Fruit fly (Drosophila melanogaster) whole organism: ENCODE results near the gene CG6418.

Experiments used
- CG8478 ChIP-seq: fragments of >200 bp; optimal IDR thresholded peaks from 2 replicates; lab custom pipeline; 2018; ENCODE audit warnings: inconsistent platforms
- Dll ChIP-seq: fragments of >200 bp; optimal IDR thresholded peaks from 2 replicates; lab custom pipeline; 2017
- EcR ChIP-seq, 2 experiments: fragments of >200 bp; optimal IDR thresholded peaks; 2 replicates each; lab custom pipeline; 2017; ENCODE audit warnings: missing biosample characterization in 2 of 2, missing genetic modification characterization in 2 of 2, missing genetic modification reagents in 2 of 2
- pan ChIP-seq: fragments of >200 bp; optimal IDR thresholded peaks from 2 replicates; lab custom pipeline; 2017
- psq ChIP-seq: fragments of >200 bp; optimal IDR thresholded peaks from 2 replicates; lab custom pipeline; 2017
- usp ChIP-seq: fragments of >200 bp; optimal IDR thresholded peaks from 2 replicates; lab custom pipeline; 2017; ENCODE audit warnings: missing biosample characterization, missing genetic modification characterization, mixed read lengths

The CG6418 gene

DNA sequence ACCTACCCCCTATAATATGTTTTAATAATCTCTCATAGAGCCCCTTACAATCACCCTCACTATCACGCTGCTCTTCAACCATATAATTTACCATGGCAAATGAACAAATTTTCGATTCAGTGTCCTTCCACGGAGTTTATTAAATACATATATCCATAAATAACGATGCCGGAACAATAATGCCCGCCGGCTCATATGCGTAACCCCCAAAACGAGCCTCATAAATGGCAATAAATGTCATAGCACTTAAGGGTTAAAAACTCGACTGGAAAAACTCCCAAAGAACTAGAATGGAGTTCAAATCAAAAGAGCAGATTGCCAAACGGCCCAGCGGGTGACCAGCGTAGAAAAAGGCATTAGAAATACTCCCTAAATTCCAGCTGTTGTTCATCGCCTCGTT, 38.0 kb downstream of the CG6418 start:
- no peak for TF ChIP-seq CG8478 (lab: Kevin White, UChicago)

DNA sequence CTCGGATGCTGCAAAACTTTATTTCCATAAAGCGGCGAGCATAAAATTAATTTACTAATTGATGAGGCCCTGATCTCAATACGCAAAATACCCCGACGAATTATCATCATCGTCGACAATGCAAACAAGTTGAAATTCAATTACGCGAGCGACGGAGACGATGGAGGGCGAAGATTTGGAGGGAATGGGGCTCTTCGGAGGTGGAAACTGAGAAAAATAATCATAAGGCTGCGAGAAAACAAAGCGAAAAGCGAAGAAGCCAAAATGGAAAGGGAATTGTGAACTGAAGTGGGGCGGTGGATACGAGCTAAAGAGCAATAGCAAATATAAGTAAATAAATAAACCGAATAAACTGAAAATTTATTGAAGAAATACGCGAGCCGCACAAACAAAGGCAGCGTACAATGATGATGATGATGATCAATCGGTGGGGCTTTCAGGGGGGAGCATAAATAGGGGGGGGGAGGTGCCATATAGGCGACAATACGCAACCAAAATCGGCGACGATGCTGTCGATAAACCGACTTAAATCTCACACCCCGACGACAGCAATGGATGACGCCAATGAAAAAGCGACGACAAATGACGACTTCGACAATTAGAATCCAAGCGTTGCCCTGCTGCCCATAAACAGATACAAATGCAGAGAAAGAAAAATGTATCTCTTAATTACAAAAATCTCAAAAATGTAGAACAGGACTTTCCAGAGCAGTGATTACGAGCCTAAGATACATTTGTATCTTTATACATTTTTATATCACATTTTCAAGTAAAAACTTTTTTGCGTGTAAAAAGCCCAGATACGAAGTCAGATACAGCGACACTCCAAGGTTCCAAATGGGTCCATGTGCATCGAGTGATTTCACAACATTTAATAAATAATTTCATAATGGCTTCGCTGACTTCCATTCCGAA, 40.7 kb downstream of the CG6418 start:
- TF ChIP-seq CG8478 (lab: Kevin White, UChicago) (no peak), usp (GFP tag; lab: Kevin White, UChicago) (no peak), psq (no peak), pan (no peak), Dll (lab: Kevin White, UChicago) (no peak), EcR (GFP tag; optimal IDR thresholded peaks at IDR 0.05; lab: Kevin White, UChicago) (no peak)

DNA sequence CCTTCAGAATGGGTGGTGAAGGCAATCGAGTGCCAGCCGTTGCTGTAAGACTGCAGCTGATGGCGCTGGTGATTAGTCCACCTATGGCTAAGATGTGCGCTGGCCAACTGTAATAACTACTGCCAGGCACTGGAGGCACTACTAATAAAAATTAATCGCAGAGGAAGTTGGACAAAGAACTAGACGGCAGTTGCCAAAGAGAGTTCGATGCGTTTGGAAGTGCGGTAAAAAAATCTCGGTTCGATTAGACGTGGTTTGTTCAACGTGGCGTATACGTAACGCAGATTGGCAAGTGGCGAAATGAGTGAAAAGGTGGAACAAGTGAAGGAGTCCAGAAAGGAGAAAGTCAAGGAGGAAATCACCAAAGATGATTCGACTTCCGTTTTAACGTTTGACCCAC, 43.6 kb downstream of the CG6418 start, which contains the start of gene tna:
Gene tna (plus strand): TSS at position 301 of the 400 bp plus-strand sequence.
- TF ChIP-seq CG8478 (lab: Kevin White, UChicago) (no peak), pan (no peak), psq (no peak), Dll (lab: Kevin White, UChicago) (no peak), EcR (GFP tag; optimal IDR thresholded peaks at IDR 0.05; lab: Kevin White, UChicago) (no peak)

DNA sequence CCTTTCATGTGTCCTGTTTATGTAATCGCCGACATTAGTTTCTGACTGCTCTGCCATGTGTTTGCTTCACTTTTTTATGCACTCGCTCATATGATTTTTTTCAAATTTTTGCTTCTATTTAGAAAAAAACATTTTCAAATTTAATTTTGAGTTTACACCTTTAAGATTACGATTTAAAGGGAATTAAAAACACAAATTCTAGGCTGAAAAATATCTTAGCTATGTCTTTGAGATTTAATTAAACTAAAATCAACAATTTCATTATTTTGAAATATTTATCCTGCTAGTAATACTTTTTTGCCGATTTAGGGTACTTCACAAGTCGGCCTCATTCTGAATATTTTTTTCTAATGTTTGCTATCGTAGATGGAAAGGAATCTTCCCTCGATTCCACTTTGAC, 45.6 kb downstream of the CG6418 start:
- TF ChIP-seq CG8478 (lab: Kevin White, UChicago), result no peak
- TF ChIP-seq Dll (lab: Kevin White, UChicago), result no peak
- no peak for TF ChIP-seq psq

DNA sequence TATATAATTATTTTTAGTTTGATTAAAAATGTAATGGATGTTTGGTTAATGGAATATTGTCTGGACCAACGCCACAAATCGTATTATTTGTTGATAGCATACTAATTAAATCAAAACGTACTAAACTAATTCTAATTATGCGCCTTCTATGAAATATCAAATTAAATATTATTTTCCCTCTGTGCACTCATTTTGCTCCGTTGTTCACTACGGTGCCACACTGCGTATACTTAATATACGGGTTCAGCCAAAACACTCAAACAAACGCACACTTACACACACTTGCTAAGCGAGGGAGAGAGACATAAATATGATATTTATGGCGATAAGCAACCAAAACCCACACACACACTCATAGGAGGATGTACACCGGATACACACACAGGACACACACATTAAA, 49.7 kb downstream of the CG6418 start:
- TF ChIP-seq usp (GFP tag; lab: Kevin White, UChicago), result no peak
- TF ChIP-seq Dll (lab: Kevin White, UChicago), result no peak
- no peak for TF ChIP-seq CG8478 (lab: Kevin White, UChicago)
- TF ChIP-seq EcR (GFP tag; optimal IDR thresholded peaks at IDR 0.05; lab: Kevin White, UChicago), result no peak
- no peak for TF ChIP-seq pan
- no peak for TF ChIP-seq psq

DNA sequence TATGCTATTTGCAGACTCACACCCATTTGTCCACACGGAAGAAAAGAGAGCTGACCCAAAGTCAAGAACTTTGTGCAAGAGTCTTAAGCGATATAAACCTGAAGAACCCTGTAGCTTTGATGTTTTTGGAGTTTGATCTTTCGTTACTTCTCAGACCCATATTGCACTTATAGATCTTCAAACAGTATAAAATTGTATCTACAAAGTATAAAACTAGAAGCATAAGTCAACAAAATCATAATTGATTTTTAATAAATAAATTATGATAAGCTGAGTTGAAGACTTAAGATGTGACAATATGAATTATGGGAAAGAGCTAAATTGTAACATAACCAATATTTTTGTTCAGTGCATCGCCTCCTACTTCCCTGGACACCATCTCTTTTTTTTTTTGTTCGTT, 51.5 kb downstream of the CG6418 start:
- TF ChIP-seq pan (no peak), EcR (GFP tag; optimal IDR thresholded peaks at IDR 0.05; lab: Kevin White, UChicago) (no peak), Dll (lab: Kevin White, UChicago) (no peak), usp (GFP tag; lab: Kevin White, UChicago) (no peak), CG8478 (lab: Kevin White, UChicago) (no peak), psq (no peak)
